Worm (Caenorhabditis elegans) whole organism, dauer: ENCODE measurements around the gene nhr-21.

Source experiments
- unc-62 ChIP-seq: sonication (generic microtip); optimal IDR thresholded peaks from 2 replicates; lab custom pipeline; 2017; ENCODE audit warnings: missing biosample characterization, missing genetic modification reagents, missing genetic modification characterization

Gene nhr-21

DNA sequence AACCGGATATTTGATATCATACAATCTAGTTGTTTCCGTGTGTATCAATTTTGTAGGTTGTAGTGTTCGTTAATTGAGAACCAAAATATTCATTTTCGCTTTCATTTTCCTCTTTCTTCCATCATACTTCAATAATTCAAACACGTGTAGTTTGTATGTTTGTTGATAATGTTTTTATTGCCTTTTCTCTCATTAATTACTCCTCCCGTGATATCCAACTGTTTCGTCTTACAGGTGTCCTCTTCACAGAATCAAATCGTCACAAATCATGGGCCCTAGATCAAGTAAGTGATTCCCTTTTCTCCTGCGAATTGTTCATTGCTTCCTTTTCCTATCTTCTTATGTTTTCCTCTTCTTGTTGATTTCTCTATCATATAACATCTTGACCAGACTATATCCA, at the start of gene nhr-21:
nhr-21 (plus strand) TSS at position 235 of the 400 bp plus-strand sequence.
- TF ChIP-seq unc-62 (GFP tag; lab: Kevin White, UChicago), result no peak

DNA sequence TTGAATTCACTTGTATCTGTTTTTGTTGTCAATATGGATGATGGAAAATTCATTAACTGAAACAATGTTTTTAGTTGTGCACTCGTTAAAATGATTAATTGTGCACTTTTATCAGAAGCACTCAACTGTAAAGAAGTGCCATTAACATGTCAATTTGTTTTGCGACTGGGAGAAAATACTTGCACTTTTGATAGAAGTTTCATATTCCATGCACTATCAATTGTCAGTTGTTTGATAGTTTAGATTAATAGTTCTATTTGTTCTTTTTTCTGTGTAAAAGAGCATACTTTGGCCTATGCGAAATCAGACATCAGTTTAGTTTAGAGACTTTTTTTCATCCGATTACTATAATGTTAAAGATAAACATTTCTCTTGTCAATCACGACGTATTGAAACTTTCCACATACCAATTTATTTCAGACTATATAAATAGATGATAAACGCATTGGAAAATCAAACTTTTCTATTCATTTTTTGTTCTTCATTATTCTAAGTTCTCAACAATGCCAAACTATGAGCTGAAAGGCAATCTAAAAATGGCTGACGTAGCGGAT, 49.0 kb upstream of the nhr-21 start, which contains the start of gene C30G12.2:
C30G12.2 (plus strand) TSS at position 504 of the 554 bp plus-strand sequence.
- TF ChIP-seq unc-62 (GFP tag; lab: Kevin White, UChicago), result no peak

DNA sequence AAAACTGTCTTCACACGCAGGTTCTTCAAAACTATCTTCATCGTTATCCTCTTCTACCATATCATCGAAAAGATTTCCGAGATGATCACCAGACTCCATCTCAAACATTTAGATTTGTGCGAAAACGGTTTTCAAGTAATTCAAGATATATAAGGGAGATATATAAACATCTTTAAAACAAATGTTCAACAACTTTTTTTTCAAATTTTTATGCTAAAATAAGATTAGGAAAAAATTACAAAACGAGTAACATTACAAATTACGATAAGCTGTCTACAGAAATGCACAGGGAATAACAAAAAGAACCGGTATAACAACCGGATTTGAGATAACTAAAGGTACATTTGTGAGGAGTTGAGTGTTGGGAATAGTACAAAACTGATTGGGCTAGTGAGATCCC, 43.1 kb upstream of the nhr-21 start, which contains the start of gene C30G12.6:
C30G12.6 (minus strand) TSS at position 101 of the 400 bp plus-strand sequence.
- no peak for TF ChIP-seq unc-62 (GFP tag; lab: Kevin White, UChicago)

DNA sequence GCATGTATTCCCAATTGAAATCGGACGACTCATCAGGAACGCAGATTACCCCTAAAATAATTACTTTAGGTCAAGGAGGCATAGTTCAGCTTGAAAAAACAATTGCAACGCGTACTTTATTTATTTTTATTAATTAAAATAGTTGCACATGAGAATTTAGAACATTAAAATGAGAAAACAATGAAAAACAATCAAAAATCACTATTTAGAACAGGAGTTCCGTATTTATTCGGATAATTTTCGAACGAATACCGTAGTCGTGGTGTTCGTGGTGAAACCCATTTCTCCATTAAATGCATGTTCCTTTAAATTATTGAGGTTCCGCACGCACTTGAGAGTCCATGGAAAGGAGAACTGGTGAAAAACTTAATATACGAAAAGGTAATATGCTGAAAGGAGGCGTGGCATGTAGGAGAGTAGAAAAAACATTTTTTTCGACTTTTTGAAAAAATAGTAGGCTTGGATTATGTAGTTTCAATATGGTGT, 40.8 kb upstream of the nhr-21 start, which contains the start of gene puf-8:
puf-8 (minus strand) TSS at position 51 of the 486 bp plus-strand sequence.
- TF ChIP-seq unc-62 (GFP tag; lab: Kevin White, UChicago), result no peak

DNA sequence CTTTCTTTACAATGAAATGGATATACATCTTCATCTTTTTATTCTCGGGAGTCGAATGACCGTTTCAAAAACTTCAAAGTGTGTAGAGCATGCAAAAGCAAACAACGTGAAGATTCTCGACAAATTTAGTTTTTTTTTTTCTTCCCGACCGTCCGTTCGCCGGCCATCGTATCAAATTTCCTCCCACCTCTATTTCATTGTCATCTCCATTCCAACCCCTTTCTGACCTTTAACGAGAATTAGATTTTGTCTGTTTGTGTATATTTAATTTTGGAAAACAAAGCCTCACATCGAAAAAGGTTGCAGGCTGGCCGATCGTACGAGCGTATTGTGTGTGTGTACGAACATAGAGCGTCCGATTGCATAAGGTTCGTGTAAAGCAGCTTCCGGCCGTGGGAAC, 40.0 kb upstream of the nhr-21 start, which contains the start of gene C30G12.1:
C30G12.1 (plus strand) TSS at position 301 of the 400 bp plus-strand sequence.
- no peak for TF ChIP-seq unc-62 (GFP tag; lab: Kevin White, UChicago)

DNA sequence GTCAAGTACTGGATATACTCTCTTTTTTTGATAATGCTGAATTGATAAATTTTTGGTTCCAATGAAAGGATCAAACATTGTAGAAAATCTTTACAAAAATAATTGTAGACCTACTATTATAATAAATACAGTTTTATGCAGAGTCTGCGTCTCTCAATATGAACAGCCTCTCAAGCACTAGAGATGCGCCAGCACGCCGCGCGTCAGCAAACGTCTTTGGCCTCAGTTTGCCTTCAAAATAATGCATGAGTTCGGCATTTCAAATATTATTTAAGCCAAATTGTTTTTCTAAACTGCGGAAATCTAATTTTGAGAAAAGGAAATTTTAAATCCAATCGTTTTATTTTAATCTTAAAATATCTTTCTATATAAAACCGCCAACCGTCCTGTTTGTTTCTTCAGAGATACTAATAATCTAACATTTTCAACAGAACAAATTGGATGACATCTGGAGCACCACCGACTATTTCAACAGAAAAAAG, 37.3 kb upstream of the nhr-21 start, which contains the start of gene cul-4:
cul-4 (plus strand) TSS at position 432 of the 482 bp plus-strand sequence.
- no peak for TF ChIP-seq unc-62 (GFP tag; lab: Kevin White, UChicago)

DNA sequence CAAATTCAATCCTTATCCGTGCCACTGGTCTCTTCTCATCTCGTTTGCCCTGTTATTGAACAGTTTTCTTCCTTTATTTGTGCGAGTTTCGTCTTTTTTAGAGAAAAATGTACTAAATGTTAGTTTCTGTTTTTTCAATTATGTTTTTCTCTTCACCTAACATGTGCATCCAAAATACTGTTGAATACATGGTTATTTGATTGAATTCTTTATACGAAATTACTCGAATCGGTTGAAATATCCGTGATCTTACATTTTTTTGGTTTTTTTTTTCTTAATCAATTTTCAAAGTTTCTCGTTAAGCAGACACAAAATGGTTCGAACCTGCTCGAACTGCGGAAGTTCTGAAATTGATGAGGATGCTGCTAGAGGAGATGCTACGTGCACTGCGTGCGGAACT, 33.5 kb upstream of the nhr-21 start, which contains the start of gene brf-1:
brf-1 (plus strand) TSS at position 301 of the 400 bp plus-strand sequence.
- TF ChIP-seq unc-62 (GFP tag; lab: Kevin White, UChicago), result no peak

DNA sequence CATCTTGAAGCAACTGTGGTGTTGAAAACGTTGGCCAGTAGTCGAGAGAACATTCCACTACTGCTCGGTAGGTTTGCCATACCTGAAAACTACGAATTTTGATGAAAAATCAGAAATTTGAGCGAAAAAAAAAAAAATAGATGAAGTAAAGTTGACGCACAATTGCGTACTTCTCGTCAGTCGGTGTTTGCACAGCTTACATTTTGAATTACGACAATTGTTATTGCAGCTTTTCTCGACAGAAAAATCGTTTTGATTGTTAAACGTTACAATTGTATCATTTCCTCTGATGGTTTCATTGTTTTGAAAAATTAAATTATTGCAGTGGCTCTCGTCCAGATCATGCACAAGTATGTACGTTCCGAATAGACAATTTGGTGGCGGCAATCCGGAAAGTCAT, 29.0 kb upstream of the nhr-21 start, which contains the start of the genes F45E12.5 and cnep-1:
F45E12.5 (minus strand) TSS at position 93 of the 400 bp plus-strand sequence.
cnep-1 (plus strand) TSS at position 326 of the 400 bp plus-strand sequence.
- TF ChIP-seq unc-62 (GFP tag; lab: Kevin White, UChicago), result no peak

DNA sequence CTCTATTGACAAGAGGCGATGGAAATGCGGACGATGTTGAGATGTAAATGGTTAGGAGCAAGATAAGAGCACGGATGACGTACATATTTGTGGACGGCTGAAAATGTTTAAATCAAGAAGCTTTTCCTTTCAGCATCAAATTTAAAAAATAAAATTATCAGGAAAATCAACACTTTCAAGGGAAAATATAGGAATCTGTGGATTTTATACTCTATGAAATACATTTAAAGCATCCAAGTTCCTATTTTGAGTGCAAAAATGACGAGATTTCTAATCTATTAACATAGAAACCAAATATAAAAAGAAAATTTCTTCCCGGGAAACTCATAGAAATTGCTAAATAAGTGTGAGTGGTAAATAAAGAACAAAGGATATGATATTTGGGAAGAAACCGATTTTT, 24.9 kb upstream of the nhr-21 start, which contains the start of gene F45E12.6:
F45E12.6 (minus strand) TSS at position 101 of the 400 bp plus-strand sequence.
- no peak for TF ChIP-seq unc-62 (GFP tag; lab: Kevin White, UChicago)

DNA sequence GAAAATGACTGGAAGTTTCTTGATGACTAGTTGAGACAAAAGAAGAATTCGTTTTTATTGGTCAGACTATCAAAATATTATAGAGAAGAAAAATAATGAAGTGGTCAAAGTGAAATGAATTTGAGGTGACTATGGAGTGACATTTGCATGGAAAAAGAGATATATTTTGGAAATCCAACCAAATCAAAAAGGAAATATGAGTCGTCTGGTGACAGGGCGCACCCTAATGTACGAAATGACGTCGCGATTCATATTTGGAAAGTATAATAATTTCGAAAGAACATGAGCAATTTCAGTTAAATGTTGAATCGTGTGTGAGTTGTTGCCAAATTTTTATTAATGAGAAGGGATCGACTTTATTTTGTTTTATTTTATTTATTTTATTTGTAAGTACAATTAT, 21.6 kb upstream of the nhr-21 start, which contains the start of gene F21D12.2:
F21D12.2 (plus strand) TSS at position 301 of the 400 bp plus-strand sequence.
- TF ChIP-seq unc-62 (GFP tag; lab: Kevin White, UChicago), result no peak

DNA sequence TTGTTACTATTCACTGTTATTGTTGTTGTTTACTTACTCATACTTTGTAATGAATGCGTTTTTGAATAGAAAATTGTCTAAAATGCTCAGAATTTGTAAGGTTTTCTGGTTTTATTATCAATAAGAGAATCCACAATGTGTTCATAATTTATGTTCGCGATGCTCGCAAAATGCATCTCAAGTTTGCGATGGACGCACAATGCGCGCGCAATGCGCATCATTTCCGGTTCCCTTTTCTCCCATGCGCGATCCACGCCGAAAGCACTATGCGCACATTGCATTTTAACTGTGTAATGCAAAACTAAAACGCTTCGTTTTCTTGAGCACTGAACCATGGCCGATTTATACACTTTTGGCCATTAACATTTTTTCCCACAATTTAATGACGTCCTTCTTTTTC, 19.6 kb upstream of the nhr-21 start:
- no peak for TF ChIP-seq unc-62 (GFP tag; lab: Kevin White, UChicago)

DNA sequence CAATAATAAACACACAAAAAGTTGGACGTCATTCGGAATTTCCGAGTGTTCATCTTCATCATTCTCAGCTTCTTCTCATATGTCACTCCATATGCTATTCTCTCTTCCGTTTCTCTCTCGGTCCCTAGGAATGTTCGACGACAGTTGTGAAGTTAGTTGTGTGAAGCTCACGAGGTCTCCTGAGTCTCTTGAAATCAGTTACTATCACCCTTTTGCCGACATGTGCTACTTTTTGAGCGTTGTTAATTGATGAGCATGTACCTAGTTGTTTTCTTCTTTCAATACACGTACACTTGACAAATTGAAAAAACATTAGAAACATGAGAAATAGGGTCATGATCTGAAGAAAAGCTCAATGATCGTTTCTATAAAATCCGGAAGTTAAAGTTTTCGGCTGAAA, 15.7 kb upstream of the nhr-21 start:
- TF ChIP-seq unc-62 (GFP tag; lab: Kevin White, UChicago), result no peak

DNA sequence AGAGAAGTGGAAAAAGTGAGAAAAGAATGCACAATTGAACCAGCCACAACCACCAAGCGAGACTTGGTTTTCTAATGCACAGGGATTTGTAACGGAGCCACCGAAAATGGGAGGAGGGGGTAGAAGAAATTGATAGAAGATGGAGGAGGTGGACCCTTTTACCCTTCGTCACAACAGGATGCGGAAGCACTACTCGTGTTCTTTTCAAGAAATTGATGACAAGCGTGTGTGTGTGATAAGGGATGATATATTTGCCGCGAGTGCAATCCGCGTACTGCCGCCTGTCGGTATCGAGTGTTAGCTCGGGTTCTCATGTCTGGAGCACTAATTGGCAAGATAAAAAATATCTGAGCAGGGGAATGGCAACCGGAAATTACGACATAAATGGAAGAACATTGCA, 15.1 kb upstream of the nhr-21 start, which contains the start of gene F21D12.3:
F21D12.3 (minus strand) TSS at position 101 of the 400 bp plus-strand sequence.
- TF ChIP-seq unc-62 (GFP tag; lab: Kevin White, UChicago), result no peak

DNA sequence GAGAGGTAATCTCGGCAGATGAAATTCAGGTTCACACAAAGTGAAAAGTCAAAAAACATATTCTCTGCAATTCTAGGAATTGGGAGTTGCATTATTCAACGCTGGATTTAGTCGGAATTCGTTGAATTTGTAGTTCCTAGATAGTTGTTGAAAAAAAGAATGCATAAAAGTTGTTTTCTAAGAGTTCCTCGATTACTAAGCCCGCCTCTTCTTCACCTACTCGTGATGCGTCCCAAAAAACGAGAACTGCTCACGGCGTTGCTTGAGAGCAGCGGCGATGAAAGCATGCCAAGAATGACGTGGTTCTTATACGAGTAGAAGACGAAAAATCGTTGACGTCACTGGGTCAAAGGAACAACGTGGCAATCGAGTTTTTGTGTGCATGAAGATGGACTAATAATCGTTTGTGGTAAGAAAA, 14.0 kb upstream of the nhr-21 start:
- TF ChIP-seq unc-62 (GFP tag; lab: Kevin White, UChicago), result no peak

DNA sequence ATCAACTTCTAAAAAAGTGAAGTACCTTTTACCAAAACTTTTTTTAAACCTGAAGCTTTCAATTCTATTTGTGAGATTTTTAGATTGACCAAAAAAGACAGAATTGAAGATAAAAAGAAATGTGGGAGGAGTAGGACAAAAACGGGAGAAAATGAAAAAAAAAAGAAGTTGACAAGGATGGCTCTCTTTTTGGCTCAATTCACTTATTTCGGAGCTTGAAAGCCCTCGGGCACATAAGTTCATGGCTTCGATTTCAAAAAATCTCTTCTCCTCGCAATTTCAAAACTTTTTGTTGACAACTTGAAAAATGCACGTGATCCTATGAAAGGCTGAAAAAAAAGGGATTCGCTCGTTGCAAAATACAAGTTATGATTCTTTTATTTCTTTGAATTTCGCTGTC, 12.8 kb upstream of the nhr-21 start:
- TF ChIP-seq unc-62 (GFP tag; lab: Kevin White, UChicago), result no peak

DNA sequence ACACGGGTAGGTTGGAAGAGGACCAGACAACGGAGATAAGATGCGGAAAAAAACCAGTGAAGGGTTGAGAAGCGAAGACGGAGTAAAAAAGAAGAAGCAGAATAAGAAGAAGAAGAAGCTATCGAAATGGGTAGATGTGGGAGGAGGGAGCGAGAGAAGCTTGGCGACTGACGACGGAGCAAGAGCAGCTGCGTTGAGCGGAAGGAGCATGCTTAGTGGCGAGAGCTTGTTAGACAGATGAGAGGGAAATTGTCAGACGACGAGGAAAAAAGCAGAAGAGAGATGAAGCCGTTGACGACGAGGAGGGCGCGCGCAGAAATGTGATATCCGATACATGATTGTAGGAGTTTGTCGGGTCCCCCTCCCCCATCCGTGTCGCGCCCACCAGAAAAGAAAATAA, 12.0 kb upstream of the nhr-21 start:
- TF ChIP-seq unc-62 (GFP tag; lab: Kevin White, UChicago), result no peak
